Fruit fly (Drosophila melanogaster): ENCODE measurements around the gene CG3224.

The CG3224 gene

dm6 chrX:6677826-6678489, 16.7 kb upstream of the CG3224 start, which contains the start of gene Fum1:
Gene Fum1 (plus strand): TSS chrX:6678424.
- peak; percentile 58 for TF ChIP-seq CG17801 (GFP tag; optimal IDR thresholded peaks at IDR 0.05; ENCODE audit: partially characterized antibody)

dm6 chrX:6673637-6674487, 12.6 kb upstream of the CG3224 start, which contains the start of the genes CG3198 and Mcm6:
Gene CG3198 (minus strand): TSS chrX:6673973.
Gene Mcm6 (plus strand): TSS chrX:6674387.
- no peak for TF ChIP-seq CG17801 (GFP tag; optimal IDR thresholded peaks at IDR 0.05; ENCODE audit: partially characterized antibody)

- TF ChIP-seq CG17801 (GFP tag; optimal IDR thresholded peaks at IDR 0.05; ENCODE audit: partially characterized antibody) = no peak
These were observed 2.7 kb upstream of the CG3224 start for dm6 chrX:6663976-6664375.

- no peak for TF ChIP-seq CG17801 (GFP tag; optimal IDR thresholded peaks at IDR 0.05; ENCODE audit: partially characterized antibody)
These were observed 1.8 kb upstream of the CG3224 start for dm6 chrX:6662876-6663551.

- TF ChIP-seq CG17801 (GFP tag; optimal IDR thresholded peaks at IDR 0.05; ENCODE audit: partially characterized antibody) = no peak
These were observed 1.1 kb upstream of the CG3224 start for dm6 chrX:6662378-6662777.

- TF ChIP-seq CG17801 (GFP tag; optimal IDR thresholded peaks at IDR 0.05; ENCODE audit: partially characterized antibody) = no peak
These were observed 618 bp upstream of the CG3224 start for dm6 chrX:6661880-6662279.

dm6 chrX:6659919-6660318, 1.3 kb downstream of the CG3224 start:
- no peak for TF ChIP-seq CG17801 (GFP tag; optimal IDR thresholded peaks at IDR 0.05; ENCODE audit: partially characterized antibody)

dm6 chrX:6656626-6657558, 4.4 kb downstream of the CG3224 start:
- TF ChIP-seq CG17801 (GFP tag; optimal IDR thresholded peaks at IDR 0.05; ENCODE audit: partially characterized antibody) = peak; percentile 78

dm6 chrX:6656023-6656594, 5.2 kb downstream of the CG3224 start:
- peak; percentile 93 for TF ChIP-seq CG17801 (GFP tag; optimal IDR thresholded peaks at IDR 0.05; ENCODE audit: partially characterized antibody)

dm6 chrX:6654198-6654831, 6.9 kb downstream of the CG3224 start, which contains the start of the genes CG3226 and Cdc7:
Gene CG3226 (minus strand): TSS chrX:6654248.
Gene Cdc7 (plus strand): TSS chrX:6654541.
- peak; percentile 78 for TF ChIP-seq CG17801 (GFP tag; optimal IDR thresholded peaks at IDR 0.05; ENCODE audit: partially characterized antibody)

- no peak for TF ChIP-seq CG17801 (GFP tag; optimal IDR thresholded peaks at IDR 0.05; ENCODE audit: partially characterized antibody)
These were observed 14.4 kb downstream of the CG3224 start for dm6 chrX:6646846-6647245.

- no peak for TF ChIP-seq CG17801 (GFP tag; optimal IDR thresholded peaks at IDR 0.05; ENCODE audit: partially characterized antibody)
These were observed 18.5 kb downstream of the CG3224 start for dm6 chrX:6642593-6643257.

dm6 chrX:6641602-6642001, 19.7 kb downstream of the CG3224 start:
- TF ChIP-seq CG17801 (GFP tag; optimal IDR thresholded peaks at IDR 0.05; ENCODE audit: partially characterized antibody) = peak; percentile 81
